Worm (Caenorhabditis elegans): ENCODE results near the gene F13D12.10.

Gene F13D12.10

ce11 chrII:11675877-11676473, 37.6 kb upstream of the F13D12.10 start, which contains the start of the genes trr-1 and C47D12.2 (continued):
- TF ChIP-seq nhr-11 (tag; optimal IDR thresholded peaks at IDR 0.05) (peak; percentile 29), aly-2 (tag; optimal IDR thresholded peaks at IDR 0.05) (no peak), fkh-10 (GFP tag; optimal IDR thresholded peaks at IDR 0.05) (no peak), nhr-28 (tag; optimal IDR thresholded peaks at IDR 0.05) (no peak), nhr-76 (tag; optimal IDR thresholded peaks at IDR 0.05) (no peak), gei-8 (GFP tag; optimal IDR thresholded peaks at IDR 0.05) (no peak), egl-27 (tag; optimal IDR thresholded peaks at IDR 0.05) (no peak), mdl-1 (tag; optimal IDR thresholded peaks at IDR 0.05) (no peak), nhr-6 (tag; optimal IDR thresholded peaks at IDR 0.05) (peak; percentile 81), aha-1 (tag) (peak; percentile 98), attf-4 (tag; optimal IDR thresholded peaks at IDR 0.05) (no peak), unc-62 (GFP tag; optimal IDR thresholded peaks at IDR 0.05 in 1 of 2) (peak in 1 of 2 experiments; percentile 98), unc-62 (tag; optimal IDR thresholded peaks at IDR 0.05) (no peak)

- TF ChIP-seq hif-1 (tag; optimal IDR thresholded peaks at IDR 0.05) (no peak), T26A8.4 (GFP tag; IDR thresholded peaks at IDR 0.05) (no peak), T20F7.1 (GFP tag; optimal IDR thresholded peaks at IDR 0.05) (no peak), sdz-12 (GFP tag; optimal IDR thresholded peaks at IDR 0.05) (no peak), egl-43 (GFP tag; IDR thresholded peaks at IDR 0.05) (no peak), Y105C5A.15 (GFP tag; IDR thresholded peaks at IDR 0.05) (no peak), aha-1 (tag) (no peak), F37D6.2 (tag; optimal IDR thresholded peaks at IDR 0.05) (no peak), hlh-11 (tag; optimal IDR thresholded peaks at IDR 0.05) (no peak), dmd-9 (GFP tag; IDR thresholded peaks at IDR 0.05) (no peak), dve-1 (tag; optimal IDR thresholded peaks at IDR 0.05; ENCODE audit: insufficient read depth) (no peak), ceh-44 (GFP tag; IDR thresholded peaks at IDR 0.05) (no peak), lin-38 (GFP tag; IDR thresholded peaks at IDR 0.05) (no peak), snpc-4 (tag; optimal IDR thresholded peaks at IDR 0.05) (no peak), zfp-2 (tag; optimal IDR thresholded peaks at IDR 0.05) (no peak), lin-39 (tag; optimal IDR thresholded peaks at IDR 0.05) (no peak), mxl-3 (GFP tag; optimal IDR thresholded peaks at IDR 0.05) (no peak)
Measured at ce11 chrII:11680220-11680619, 33.4 kb upstream of the F13D12.10 start.

DNA sequence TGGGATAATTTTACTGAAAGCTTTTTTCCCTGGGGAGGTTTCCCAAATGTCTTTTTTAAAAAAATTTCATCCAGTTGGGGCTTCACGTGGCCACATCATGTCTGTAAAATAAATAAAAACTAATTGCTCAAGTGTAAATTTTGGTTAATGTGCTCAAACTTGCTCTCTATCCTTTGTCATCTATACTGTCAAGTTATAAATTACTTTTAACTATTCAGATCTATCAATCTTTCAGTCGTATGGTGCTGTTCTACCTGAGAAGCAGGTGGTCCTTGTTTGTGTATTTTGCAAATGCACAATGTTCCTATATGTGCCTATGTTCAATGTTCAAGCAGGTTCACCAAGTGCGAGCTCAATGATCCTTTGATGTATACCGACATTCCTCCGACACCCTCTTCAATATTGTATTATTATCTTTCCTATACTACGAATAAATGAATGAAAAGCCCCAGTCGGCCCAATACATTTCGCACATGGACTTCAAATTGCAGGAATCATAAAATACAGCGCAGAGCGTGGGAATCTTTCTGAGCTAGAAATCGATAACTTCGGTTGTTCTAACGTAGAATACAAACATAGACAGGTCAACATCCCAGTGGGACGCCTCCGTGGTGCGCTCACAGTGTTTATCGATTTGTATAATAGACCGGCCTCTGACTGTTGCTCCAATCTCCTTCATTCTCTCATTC, 32.3 kb upstream of the F13D12.10 start, which contains the start of the genes sfxn-1.4 and C47D12.4:
Gene sfxn-1.4, minus strand, starts transcription at position 101 of the 689 bp plus-strand sequence.
Gene C47D12.4, plus strand, starts transcription at position 639 of the 689 bp plus-strand sequence.
- no peak for TF ChIP-seq ces-1 (GFP tag; optimal IDR thresholded peaks at IDR 0.05)
- TF ChIP-seq nhr-77 (tag; optimal IDR thresholded peaks at IDR 0.05): no peak
- TF ChIP-seq F26F4.8 (GFP tag; conservative IDR thresholded peaks at IDR 0.05): no peak
- TF ChIP-seq nhr-76 (tag; optimal IDR thresholded peaks at IDR 0.05): no peak
- no peak for TF ChIP-seq ceh-62 (tag; optimal IDR thresholded peaks at IDR 0.05)
- TF ChIP-seq ceh-44 (GFP tag; IDR thresholded peaks at IDR 0.05): no peak
- no peak for TF ChIP-seq cey-2 (tag; optimal IDR thresholded peaks at IDR 0.05; ENCODE audit: borderline replicate concordance, insufficient read depth)
- TF ChIP-seq T20F7.1 (GFP tag; optimal IDR thresholded peaks at IDR 0.05): no peak
- no peak for TF ChIP-seq nhr-11 (tag; optimal IDR thresholded peaks at IDR 0.05)
- TF ChIP-seq aly-2 (tag; optimal IDR thresholded peaks at IDR 0.05): no peak
- TF ChIP-seq ZK546.5 (tag; optimal IDR thresholded peaks at IDR 0.05): no peak
- no peak for TF ChIP-seq Y105C5A.15 (GFP tag; IDR thresholded peaks at IDR 0.05)

- TF ChIP-seq arid-1 (GFP tag; conservative IDR thresholded peaks at IDR 0.05): no peak
- TF ChIP-seq pqm-1 (tag; optimal IDR thresholded peaks at IDR 0.05): no peak
- TF ChIP-seq pha-4 (GFP tag; IDR thresholded peaks at IDR 0.05): no peak
- no peak for TF ChIP-seq pha-4 (tag; optimal IDR thresholded peaks at IDR 0.05)
- TF ChIP-seq Y5F2A.4 (GFP tag; optimal IDR thresholded peaks at IDR 0.05): no peak
- no peak for TF ChIP-seq duxl-1 (tag; optimal IDR thresholded peaks at IDR 0.05; ENCODE audit: poor library complexity)
- no peak for TF ChIP-seq snpc-1.2 (GFP tag; IDR thresholded peaks at IDR 0.05)
- no peak for TF ChIP-seq rbr-2 (tag; optimal IDR thresholded peaks at IDR 0.05)
- no peak for TF ChIP-seq nhr-11 (tag; optimal IDR thresholded peaks at IDR 0.05)
- TF ChIP-seq F44E2.7 (GFP tag; IDR thresholded peaks at IDR 0.05): no peak
- no peak for TF ChIP-seq nhr-76 (tag; optimal IDR thresholded peaks at IDR 0.05)
- no peak for TF ChIP-seq nhr-28 (tag; optimal IDR thresholded peaks at IDR 0.05)
- TF ChIP-seq nhr-111 (GFP tag; optimal IDR thresholded peaks at IDR 0.05): no peak
- no peak for TF ChIP-seq tag-97 (GFP tag; IDR thresholded peaks at IDR 0.05)
Measured at ce11 chrII:11685177-11685576, 28.4 kb upstream of the F13D12.10 start, which contains the start of gene C47D12.5. C47D12.5 (minus strand) TSS chrII:11685277.
